Fruit fly (Drosophila melanogaster) whole organism, embryonic: ENCODE measurements around the gene g.
A peak's percentile ranks its signal among the peaks of the same experiment; 100 is the strongest.

Experiments used
- Atf3 ChIP-seq: fragments of 200-800 bp; sonication (Bioruptor generic); optimal IDR thresholded peaks from 3 replicates; lab custom pipeline; 2016; ENCODE audit warnings: missing biosample characterization, missing genetic modification characterization
- Bteb2 ChIP-seq: fragments of 200-800 bp; sonication (Bioruptor generic); optimal IDR thresholded peaks from 2 replicates; lab custom pipeline; 2016; ENCODE audit warnings: missing biosample characterization, missing genetic modification characterization
- CG11696 ChIP-seq: fragments of 200-800 bp; sonication (Bioruptor generic); IDR thresholded peaks from 2 replicates; pipeline ENCODE4 v1.3.6; 2022; ENCODE audit warnings: missing biosample characterization, missing genetic modification characterization
- CG14441 ChIP-seq: fragments of 200-800 bp; sonication (Bioruptor generic); IDR thresholded peaks from 2 replicates; pipeline ENCODE4 v1.3.6; 2022; ENCODE audit warnings: missing biosample characterization, missing genetic modification characterization
- CG14667 ChIP-seq: fragments of 200-800 bp; sonication (Bioruptor generic); IDR thresholded peaks from 2 replicates; pipeline ENCODE4 v1.3.6; 2022; ENCODE audit warnings: missing biosample characterization, missing genetic modification characterization
- CG14860 ChIP-seq: fragments of 200-800 bp; sonication (Bioruptor generic); IDR thresholded peaks from 3 replicates; pipeline ENCODE4 v1.3.6; 2022; ENCODE audit warnings: missing biosample characterization, missing genetic modification characterization; ENCODE audit not compliant: partially characterized antibody
- CG2129 ChIP-seq: fragments of 200-800 bp; sonication (Bioruptor generic); IDR thresholded peaks from 2 replicates; pipeline ENCODE4 v1.3.6; 2022; ENCODE audit warnings: missing biosample characterization, missing genetic modification characterization; ENCODE audit not compliant: partially characterized antibody
- CG2875 ChIP-seq: fragments of 200-800 bp; sonication (Bioruptor generic); optimal IDR thresholded peaks from 2 replicates; lab custom pipeline; 2017; ENCODE audit warnings: missing biosample characterization, mild to moderate bottlenecking, missing genetic modification characterization, missing genetic modification reagents
- CG2889 ChIP-seq: fragments of 200-800 bp; sonication (Bioruptor generic); IDR thresholded peaks from 3 replicates; pipeline ENCODE4 v1.3.6; 2022; ENCODE audit warnings: missing biosample characterization, missing genetic modification characterization
- CG3065 ChIP-seq: fragments of 200-800 bp; sonication (Bioruptor generic); optimal IDR thresholded peaks from 2 replicates; lab custom pipeline; 2016; ENCODE audit warnings: missing biosample characterization, missing genetic modification characterization
- CG6175 ChIP-seq: fragments of 200-800 bp; sonication (Bioruptor generic); IDR thresholded peaks from 3 replicates; pipeline ENCODE4 v1.3.6; 2022; ENCODE audit warnings: missing biosample characterization, missing genetic modification characterization
- CG6689 ChIP-seq: fragments of 200-800 bp; sonication (Bioruptor generic); IDR thresholded peaks from 2 replicates; pipeline ENCODE4 v1.3.6; 2022; ENCODE audit warnings: missing biosample characterization, missing genetic modification characterization
- CG7745 ChIP-seq: fragments of 200-800 bp; sonication (Bioruptor generic); optimal IDR thresholded peaks from 2 replicates; lab custom pipeline; 2018; ENCODE audit warnings: missing biosample characterization, mild to moderate bottlenecking, missing genetic modification characterization, moderate library complexity
- CG9437 ChIP-seq: fragments of 200-800 bp; sonication (Bioruptor generic); optimal IDR thresholded peaks from 2 replicates; lab custom pipeline; 2018; ENCODE audit warnings: missing biosample characterization, mild to moderate bottlenecking, missing genetic modification characterization
- CG9876 ChIP-seq: fragments of 200-800 bp; sonication (Bioruptor generic); optimal IDR thresholded peaks from 2 replicates; lab custom pipeline; 2016; ENCODE audit warnings: missing biosample characterization, missing genetic modification characterization
- CHES-1-like ChIP-seq: fragments of 200-800 bp; sonication (Bioruptor generic); optimal IDR thresholded peaks from 2 replicates; lab custom pipeline; 2016; ENCODE audit warnings: missing biosample characterization, missing genetic modification characterization
- Dip2 ChIP-seq: fragments of 200-800 bp; sonication (Bioruptor generic); IDR thresholded peaks from 2 replicates; pipeline ENCODE4 v1.3.6; 2022; ENCODE audit warnings: missing biosample characterization, missing genetic modification characterization
- Doc3 ChIP-seq: fragments of 200-800 bp; sonication (Bioruptor generic); IDR thresholded peaks from 3 replicates; pipeline ENCODE4 v1.3.6; 2022; ENCODE audit warnings: missing biosample characterization, missing genetic modification characterization; ENCODE audit not compliant: partially characterized antibody
- Fer3 ChIP-seq: fragments of 200-800 bp; sonication (Bioruptor generic); optimal IDR thresholded peaks from 2 replicates; lab custom pipeline; 2018; ENCODE audit warnings: missing biosample characterization, mild to moderate bottlenecking, missing genetic modification characterization, moderate library complexity
- Hmx ChIP-seq: fragments of 200-800 bp; sonication (Bioruptor generic); optimal IDR thresholded peaks from 2 replicates; lab custom pipeline; 2016; ENCODE audit warnings: missing biosample characterization, missing genetic modification characterization
- Hr3 ChIP-seq: fragments of 200-800 bp; sonication (Bioruptor generic); optimal IDR thresholded peaks from 3 replicates; lab custom pipeline; 2016; ENCODE audit warnings: missing biosample characterization, missing genetic modification characterization
- Lim3 ChIP-seq: fragments of 200-800 bp; sonication (Bioruptor generic); IDR thresholded peaks from 2 replicates; pipeline ENCODE4 v1.3.6; 2022; ENCODE audit warnings: missing biosample characterization, missing genetic modification characterization
- MTF-1 ChIP-seq: fragments of 200-800 bp; sonication (Bioruptor generic); optimal IDR thresholded peaks from 2 replicates; lab custom pipeline; 2018; ENCODE audit warnings: missing biosample characterization, mild to moderate bottlenecking, missing genetic modification characterization, borderline replicate concordance
- Nf-YA ChIP-seq: fragments of 200-800 bp; sonication (Bioruptor generic); IDR thresholded peaks from 2 replicates; pipeline ENCODE4 v1.3.6; 2022; ENCODE audit warnings: missing biosample characterization, missing genetic modification characterization
- Scr ChIP-seq: fragments of 200-800 bp; sonication (Bioruptor generic); IDR thresholded peaks from 2 replicates; pipeline ENCODE4 v1.3.6; 2022; ENCODE audit warnings: missing biosample characterization, missing genetic modification characterization; ENCODE audit not compliant: partially characterized antibody
- Six4 ChIP-seq: fragments of 200-800 bp; sonication (Bioruptor generic); optimal IDR thresholded peaks from 2 replicates; lab custom pipeline; 2016; ENCODE audit warnings: missing biosample characterization, missing genetic modification characterization
- YL-1 ChIP-seq: fragments of 200-800 bp; sonication (Bioruptor generic); optimal IDR thresholded peaks from 3 replicates; lab custom pipeline; 2017; ENCODE audit warnings: missing biosample characterization, mild to moderate bottlenecking, missing genetic modification characterization
- abd-A ChIP-seq: fragments of 200-800 bp; sonication (Bioruptor generic); optimal IDR thresholded peaks from 3 replicates; lab custom pipeline; 2019; ENCODE audit warnings: missing biosample characterization, mild to moderate bottlenecking, missing genetic modification characterization, moderate library complexity
- ac ChIP-seq: fragments of 200-800 bp; sonication (Bioruptor generic); optimal IDR thresholded peaks from 3 replicates; lab custom pipeline; 2017; ENCODE audit warnings: missing biosample characterization, mild to moderate bottlenecking, missing genetic modification characterization
- al ChIP-seq: fragments of 200-800 bp; sonication (Bioruptor generic); IDR thresholded peaks from 2 replicates; pipeline ENCODE4 v1.3.6; 2022; ENCODE audit warnings: missing biosample characterization, missing genetic modification characterization
- ara ChIP-seq: fragments of 200-800 bp; sonication (Bioruptor generic); IDR thresholded peaks from 2 replicates; pipeline ENCODE4 v1.3.6; 2022; ENCODE audit warnings: missing biosample characterization, missing genetic modification characterization
- az2 ChIP-seq: fragments of 200-800 bp; sonication (Bioruptor generic); optimal IDR thresholded peaks from 3 replicates; lab custom pipeline; 2016; ENCODE audit warnings: missing biosample characterization, missing genetic modification characterization
- bowl ChIP-seq: fragments of 200-800 bp; sonication (Bioruptor generic); IDR thresholded peaks from 2 replicates; pipeline ENCODE4 v1.3.6; 2022; ENCODE audit warnings: missing biosample characterization, missing genetic modification characterization
- chinmo ChIP-seq: fragments of 200-800 bp; sonication (Bioruptor generic); IDR thresholded peaks from 4 replicates; pipeline ENCODE4 v1.3.6; 2022; ENCODE audit warnings: missing biosample characterization, missing genetic modification characterization; ENCODE audit not compliant: partially characterized antibody
- chn ChIP-seq: fragments of 200-800 bp; sonication (Bioruptor generic); optimal IDR thresholded peaks from 2 replicates; lab custom pipeline; 2016; ENCODE audit warnings: missing biosample characterization, missing genetic modification characterization
- fru ChIP-seq: fragments of >200 bp; optimal IDR thresholded peaks from 2 replicates; lab custom pipeline; 2017
- fu2 ChIP-seq: fragments of 200-800 bp; sonication (Bioruptor generic); optimal IDR thresholded peaks from 2 replicates; lab custom pipeline; 2016; ENCODE audit warnings: missing biosample characterization, missing genetic modification characterization
- jigr1 ChIP-seq: fragments of 200-800 bp; sonication (Bioruptor generic); IDR thresholded peaks from 3 replicates; pipeline ENCODE4 v1.3.6; 2022; ENCODE audit warnings: missing biosample characterization, missing genetic modification characterization
- jing ChIP-seq: fragments of 200-800 bp; sonication (Bioruptor generic); optimal IDR thresholded peaks from 2 replicates; lab custom pipeline; 2018; ENCODE audit warnings: missing biosample characterization, mild to moderate bottlenecking, missing genetic modification characterization
- knrl ChIP-seq: fragments of 200-800 bp; sonication (Bioruptor generic); IDR thresholded peaks from 3 replicates; pipeline ENCODE4 v1.3.6; 2022; ENCODE audit warnings: missing biosample characterization, missing genetic modification characterization; ENCODE audit not compliant: partially characterized antibody
- lab ChIP-seq: fragments of 200-800 bp; sonication (Bioruptor generic); optimal IDR thresholded peaks from 3 replicates; lab custom pipeline; 2017; ENCODE audit warnings: missing biosample characterization, missing genetic modification characterization, mild to moderate bottlenecking, moderate library complexity, missing genetic modification reagents
- lbe ChIP-seq: fragments of 200-800 bp; sonication (Bioruptor generic); optimal IDR thresholded peaks from 2 replicates; lab custom pipeline; 2016; ENCODE audit warnings: missing biosample characterization, mild to moderate bottlenecking, missing genetic modification characterization
- mirr ChIP-seq: fragments of 200-800 bp; sonication (Bioruptor generic); optimal IDR thresholded peaks from 3 replicates; lab custom pipeline; 2018; ENCODE audit warnings: missing biosample characterization, mild to moderate bottlenecking, missing genetic modification characterization
- pita ChIP-seq: fragments of 200-800 bp; sonication (Bioruptor generic); optimal IDR thresholded peaks from 2 replicates; lab custom pipeline; 2017; ENCODE audit warnings: missing biosample characterization, mild to moderate bottlenecking, missing genetic modification characterization
- psq ChIP-seq: fragments of 200-800 bp; sonication (Bioruptor generic); optimal IDR thresholded peaks from 2 replicates; lab custom pipeline; 2017; ENCODE audit warnings: missing biosample characterization, missing genetic modification characterization
- pum ChIP-seq: fragments of 200-800 bp; sonication (Bioruptor generic); optimal IDR thresholded peaks from 2 replicates; lab custom pipeline; 2016; ENCODE audit warnings: missing biosample characterization, missing genetic modification characterization
- shn ChIP-seq: fragments of 200-800 bp; sonication (Bioruptor generic); optimal IDR thresholded peaks from 3 replicates; lab custom pipeline; 2016; ENCODE audit warnings: missing biosample characterization, missing genetic modification characterization
- slou ChIP-seq: fragments of 200-800 bp; sonication (Bioruptor generic); optimal IDR thresholded peaks from 3 replicates; lab custom pipeline; 2016; ENCODE audit warnings: missing biosample characterization, missing genetic modification characterization
- stc ChIP-seq: fragments of 200-800 bp; sonication (Bioruptor generic); IDR thresholded peaks from 2 replicates; pipeline ENCODE4 v1.3.6; 2022; ENCODE audit warnings: missing biosample characterization, missing genetic modification characterization
- toy ChIP-seq: fragments of 200-800 bp; sonication (Bioruptor generic); IDR thresholded peaks from 2 replicates; pipeline ENCODE4 v1.3.6; 2022; ENCODE audit warnings: missing biosample characterization, missing genetic modification characterization
- unpg ChIP-seq: fragments of 200-800 bp; sonication (Bioruptor generic); optimal IDR thresholded peaks from 3 replicates; lab custom pipeline; 2018; ENCODE audit warnings: missing biosample characterization, mild to moderate bottlenecking, missing genetic modification characterization, moderate library complexity

Gene g

dm6 chrX:13739411-13739888, 3.4 kb upstream of the g start, which contains the start of gene CG11151 (continued):
- TF ChIP-seq CG6175 (GFP tag; lab: Robert Waterston, UW) = peak; percentile 80; the same call in 2 of the 3 replicates
- peak; percentile 95 for TF ChIP-seq Bteb2 (GFP tag; lab: Kevin White, UChicago)
- TF ChIP-seq YL-1 (GFP tag; lab: Kevin White, UChicago) = peak; percentile 88
- peak; percentile 71 for TF ChIP-seq CG14860 (GFP tag; lab: Robert Waterston, UW)
- TF ChIP-seq jing (GFP tag; lab: Kevin White, UChicago) = peak; percentile 94
- TF ChIP-seq ara (GFP tag; lab: Robert Waterston, UW) = peak; percentile 95
- peak; percentile 96 for TF ChIP-seq CG2875 (GFP tag; lab: Kevin White, UChicago)
- peak; percentile 82 for TF ChIP-seq jigr1 (GFP tag; lab: Robert Waterston, UW)
- TF ChIP-seq pita = no peak
- TF ChIP-seq Six4 (GFP tag; lab: Kevin White, UChicago) = peak; percentile 95
- peak; percentile 97 for TF ChIP-seq Fer3 (tag; lab: Kevin White, UChicago)
- peak; percentile 94 for TF ChIP-seq Hr3 (GFP tag; lab: Kevin White, UChicago)
- peak; percentile 97 for TF ChIP-seq pum (GFP tag; lab: Kevin White, UChicago)
- 0 out of 3 replicates have a peak, but pooled peaks have one; percentile 30 for TF ChIP-seq Doc3
- peak; percentile 94 for TF ChIP-seq ac (GFP tag; lab: Kevin White, UChicago)
- peak; percentile 46 for TF ChIP-seq CG7745 (tag; lab: Kevin White, UChicago)
- TF ChIP-seq CG9437 (GFP tag; lab: Kevin White, UChicago) = peak; percentile 91
- TF ChIP-seq lab (GFP tag; lab: Kevin White, UChicago) = peak; percentile 98
- peak; percentile 77 for TF ChIP-seq Lim3 (GFP tag; lab: Robert Waterston, UW)
- TF ChIP-seq CG2129 (GFP tag; lab: Robert Waterston, UW) = no peak
- peak; percentile 87 for TF ChIP-seq CG11696 (GFP tag; lab: Robert Waterston, UW)
- TF ChIP-seq Atf3 = peak; percentile 95
- TF ChIP-seq lbe (GFP tag; lab: Kevin White, UChicago) = peak; percentile 97
- peak; percentile 64; the same call in 2 of the 3 replicates for TF ChIP-seq knrl
- peak; percentile 92 for TF ChIP-seq MTF-1 (GFP tag; lab: Kevin White, UChicago)
- TF ChIP-seq CG2889 = peak; percentile 95
- TF ChIP-seq mirr (GFP tag; lab: Kevin White, UChicago) = peak; percentile 95
- peak; percentile 19; the same call in 1 of the 2 replicates for TF ChIP-seq Dip2 (GFP tag; lab: Robert Waterston, UW)
- TF ChIP-seq bowl (GFP tag; lab: Robert Waterston, UW) = peak; percentile 89
- peak; percentile 92 for TF ChIP-seq Hmx
- peak; percentile 97 for TF ChIP-seq az2
- TF ChIP-seq CG3065 (GFP tag; lab: Kevin White, UChicago) = peak; percentile 80
- TF ChIP-seq Scr = peak; percentile 58
- TF ChIP-seq CG14441 (GFP tag; lab: Robert Waterston, UW) = peak; percentile 96
- TF ChIP-seq slou (GFP tag; lab: Kevin White, UChicago) = peak; percentile 92
- peak; percentile 95 for TF ChIP-seq CG6689 (GFP tag; lab: Robert Waterston, UW)
- TF ChIP-seq CHES-1-like (GFP tag; lab: Kevin White, UChicago) = peak; percentile 98
- TF ChIP-seq fu2 (GFP tag; lab: Kevin White, UChicago) = peak; percentile 96
- TF ChIP-seq chinmo (GFP tag; lab: Robert Waterston, UW) = 0 out of 4 replicates have a peak, but pooled peaks have one; percentile 79
- no peak for TF ChIP-seq fru (lab: Kevin White, UChicago)
- peak; percentile 91 for TF ChIP-seq Nf-YA (GFP tag; lab: Robert Waterston, UW)
- peak; percentile 98 for TF ChIP-seq chn (GFP tag; lab: Kevin White, UChicago)
- TF ChIP-seq stc = peak; percentile 94
- peak; percentile 83 for TF ChIP-seq psq
- TF ChIP-seq shn (GFP tag; lab: Kevin White, UChicago) = peak; percentile 98
- peak; percentile 99 for TF ChIP-seq unpg (GFP tag; lab: Kevin White, UChicago)
- peak; percentile 91 for TF ChIP-seq CG14667 (GFP tag; lab: Robert Waterston, UW)
- peak; percentile 80 for TF ChIP-seq abd-A (tag; lab: Kevin White, UChicago)
- TF ChIP-seq toy (GFP tag; lab: Robert Waterston, UW) = peak; percentile 87
- peak; percentile 91 for TF ChIP-seq al
- peak; percentile 93 for TF ChIP-seq CG9876 (GFP tag; lab: Kevin White, UChicago)
